Fruit fly (Drosophila melanogaster) whole organism, pupa: ENCODE measurements around the gene Polr2B.

Source experiments
- CG10348 ChIP-seq: fragments of 200-800 bp; sonication (Bioruptor generic); IDR thresholded peaks from 2 replicates; pipeline ENCODE4 v1.3.6; 2022; ENCODE audit warnings: missing biosample characterization, missing genetic modification characterization
- CG12605 ChIP-seq: fragments of 200-800 bp; sonication (Bioruptor generic); IDR thresholded peaks from 2 replicates; pipeline ENCODE4 v1.3.6; 2022; ENCODE audit warnings: missing biosample characterization, missing genetic modification characterization
- CG13204 ChIP-seq: fragments of 200-800 bp; sonication (Bioruptor generic); optimal IDR thresholded peaks from 2 replicates; lab custom pipeline; 2018; ENCODE audit warnings: missing biosample characterization, mild to moderate bottlenecking, missing genetic modification characterization, moderate library complexity
- CG14655 ChIP-seq: fragments of 200-800 bp; sonication (Bioruptor generic); optimal IDR thresholded peaks from 3 replicates; lab custom pipeline; 2017; ENCODE audit warnings: mild to moderate bottlenecking, missing biosample characterization, missing genetic modification reagents, missing genetic modification characterization
- CG15710 ChIP-seq: fragments of 200-800 bp; sonication (Bioruptor generic); optimal IDR thresholded peaks from 2 replicates; lab custom pipeline; 2018; ENCODE audit warnings: missing biosample characterization, mild to moderate bottlenecking, missing genetic modification characterization, moderate library complexity
- CG17806 ChIP-seq: fragments of 200-800 bp; sonication (Bioruptor generic); optimal IDR thresholded peaks from 2 replicates; lab custom pipeline; 2018; ENCODE audit warnings: missing biosample characterization, mild to moderate bottlenecking, missing genetic modification characterization, moderate library complexity
- CG32121 ChIP-seq: fragments of 200-800 bp; sonication (Bioruptor generic); IDR thresholded peaks from 2 replicates; pipeline ENCODE4 v1.3.6; 2022; ENCODE audit warnings: missing biosample characterization, missing genetic modification characterization
- CG34367 ChIP-seq: fragments of 200-800 bp; sonication (Bioruptor generic); optimal IDR thresholded peaks from 2 replicates; lab custom pipeline; 2018; ENCODE audit warnings: missing biosample characterization, mild to moderate bottlenecking, missing genetic modification characterization
- CG4496 ChIP-seq: fragments of 200-800 bp; sonication (Bioruptor generic); IDR thresholded peaks from 3 replicates; pipeline ENCODE4 v1.3.6; 2022; ENCODE audit warnings: missing biosample characterization, missing genetic modification characterization
- CG8159 ChIP-seq: fragments of 200-800 bp; sonication (Bioruptor generic); optimal IDR thresholded peaks from 3 replicates; lab custom pipeline; 2018; ENCODE audit warnings: missing biosample characterization, mild to moderate bottlenecking, missing genetic modification characterization, moderate library complexity
- CG8301 ChIP-seq: fragments of 200-800 bp; sonication (Bioruptor generic); optimal IDR thresholded peaks from 2 replicates; lab custom pipeline; 2018; ENCODE audit warnings: missing biosample characterization, mild to moderate bottlenecking, missing genetic modification characterization
- CG9948 ChIP-seq: fragments of 200-800 bp; sonication (Bioruptor generic); optimal IDR thresholded peaks from 2 replicates; lab custom pipeline; 2018; ENCODE audit warnings: missing biosample characterization, mild to moderate bottlenecking, missing genetic modification characterization, moderate library complexity
- D1 ChIP-seq: fragments of 200-800 bp; sonication (Bioruptor generic); optimal IDR thresholded peaks from 2 replicates; lab custom pipeline; 2018; ENCODE audit warnings: missing biosample characterization, mild to moderate bottlenecking, missing genetic modification characterization, moderate library complexity
- EcR ChIP-seq: fragments of 200-800 bp; sonication (Bioruptor generic); optimal IDR thresholded peaks from 3 replicates; lab custom pipeline; 2019; ENCODE audit warnings: missing biosample characterization, missing genetic modification characterization, mild to moderate bottlenecking, moderate library complexity, missing genetic modification reagents
- Ets98B ChIP-seq: fragments of 200-800 bp; sonication (Bioruptor generic); IDR thresholded peaks from 2 replicates; pipeline ENCODE4 v1.3.6; 2022; ENCODE audit warnings: missing biosample characterization, missing genetic modification characterization
- Pif1A ChIP-seq: fragments of 200-800 bp; sonication (Bioruptor generic); optimal IDR thresholded peaks from 3 replicates; lab custom pipeline; 2016; ENCODE audit warnings: missing biosample characterization, missing genetic modification characterization
- Pif1B ChIP-seq: fragments of 200-800 bp; sonication (Bioruptor generic); optimal IDR thresholded peaks from 3 replicates; lab custom pipeline; 2016; ENCODE audit warnings: missing biosample characterization, missing genetic modification characterization
- Snoo ChIP-seq: fragments of 200-800 bp; sonication (Bioruptor generic); optimal IDR thresholded peaks from 3 replicates; lab custom pipeline; 2017; ENCODE audit warnings: missing biosample characterization, mild to moderate bottlenecking, missing genetic modification characterization, inconsistent platforms
- fd96Ca ChIP-seq: fragments of 200-800 bp; sonication (Bioruptor generic); IDR thresholded peaks from 3 replicates; pipeline ENCODE4 v1.3.6; 2022; ENCODE audit warnings: missing biosample characterization, missing genetic modification characterization
- gl ChIP-seq: fragments of 200-800 bp; sonication (Bioruptor generic); optimal IDR thresholded peaks from 2 replicates; lab custom pipeline; 2018; ENCODE audit warnings: missing biosample characterization, mild to moderate bottlenecking, missing genetic modification characterization
- rn ChIP-seq: fragments of 200-800 bp; sonication (Bioruptor generic); IDR thresholded peaks from 2 replicates; pipeline ENCODE4 v1.3.6; 2022; ENCODE audit warnings: missing biosample characterization, missing genetic modification characterization

The Polr2B gene

DNA sequence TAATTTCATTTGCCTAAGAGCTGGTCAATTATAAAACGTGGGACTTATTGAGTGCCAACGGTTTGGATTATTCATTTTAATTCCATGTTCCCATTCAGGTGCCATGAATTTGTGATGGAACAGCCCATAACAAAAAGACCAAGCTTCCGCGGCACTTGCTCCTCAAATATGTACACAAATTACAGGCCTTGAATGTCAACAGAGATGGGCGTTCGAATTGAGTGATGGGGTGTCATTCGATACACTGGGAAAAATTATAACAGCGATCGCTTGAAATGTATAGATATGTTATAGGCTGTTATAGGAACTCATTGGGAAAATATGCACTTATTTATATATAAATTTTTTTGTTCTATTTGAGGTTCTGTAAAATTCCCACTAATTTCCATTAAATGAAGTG is 9.5 kb upstream of the Polr2B start:
- TF ChIP-seq CG10348 (GFP tag; lab: Robert Waterston, UW) (no peak), Snoo (tag; lab: Kevin White, UChicago) (no peak), Pif1A (GFP tag; lab: Kevin White, UChicago) (no peak), Ets98B (GFP tag; lab: Robert Waterston, UW) (no peak), D1 (no peak), CG8159 (tag; lab: Kevin White, UChicago) (no peak), CG32121 (no peak), CG14655 (no peak), rn (GFP tag; lab: Robert Waterston, UW) (no peak), Pif1B (GFP tag; lab: Kevin White, UChicago) (no peak), gl (tag; lab: Kevin White, UChicago) (no peak), CG34367 (no peak), CG17806 (tag; lab: Kevin White, UChicago) (no peak), CG8301 (no peak)

DNA sequence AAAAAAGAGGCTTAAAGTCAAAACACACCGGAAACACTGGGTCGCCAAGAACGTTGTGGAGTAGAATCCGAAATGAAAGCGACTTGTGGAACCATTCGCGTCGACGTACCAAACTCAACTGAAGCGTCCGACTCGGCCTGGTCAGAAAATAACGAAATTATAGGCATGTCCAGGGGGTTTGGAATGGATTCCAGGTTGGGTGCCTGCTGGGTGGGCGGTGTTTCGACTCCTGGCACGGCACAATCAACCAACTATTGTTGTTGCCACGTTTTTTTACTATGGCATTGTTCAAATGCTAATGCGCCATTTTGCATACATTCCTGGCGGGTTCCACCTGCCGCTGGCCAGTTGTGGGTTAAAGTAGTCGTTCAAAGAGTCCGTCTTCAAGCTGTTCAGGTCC is 7.2 kb upstream of the Polr2B start, which contains the start of gene Kif19A:
Gene Kif19A, minus strand, starts transcription at position 101 of the 400 bp plus-strand sequence.
- TF ChIP-seq gl (tag; lab: Kevin White, UChicago) (no peak), CG13204 (GFP tag; lab: Kevin White, UChicago) (no peak), CG15710 (tag; lab: Kevin White, UChicago) (no peak), CG8159 (tag; lab: Kevin White, UChicago) (no peak)

DNA sequence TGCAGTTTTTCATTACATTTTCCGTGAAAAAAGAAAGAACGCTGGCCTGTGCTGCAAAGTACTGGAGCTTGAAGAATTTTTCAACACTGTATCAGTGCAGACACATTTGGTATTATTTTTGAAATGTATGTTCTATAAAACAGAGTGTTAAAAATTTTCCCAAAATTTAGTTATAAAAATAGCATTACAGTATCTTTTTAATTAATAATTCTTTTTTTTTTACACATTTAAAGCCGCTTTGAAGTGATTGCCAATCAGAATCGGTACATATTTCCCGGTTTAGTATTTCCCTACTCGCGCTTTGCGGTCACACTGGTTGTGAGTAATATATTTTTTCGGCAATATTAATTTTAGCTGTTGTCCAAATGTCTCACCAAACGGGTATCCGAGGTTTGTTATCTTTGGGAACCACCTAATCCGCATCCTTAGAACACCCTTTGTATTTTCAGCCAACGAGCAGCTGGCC is 3.2 kb upstream of the Polr2B start, which contains the start of the genes Abi and twf:
Gene Abi, minus strand, starts transcription at position 74 of the 466 bp plus-strand sequence.
Gene twf, plus strand, starts transcription at position 308 of the 466 bp plus-strand sequence.
- TF ChIP-seq CG32121 (peak; percentile 30; the same call in 1 of the 2 replicates), CG17806 (tag; lab: Kevin White, UChicago) (peak; percentile 44), D1 (no peak), CG8159 (tag; lab: Kevin White, UChicago) (peak; percentile 45), CG4496 (peak; percentile 31; the same call in 1 of the 3 replicates), gl (tag; lab: Kevin White, UChicago) (no peak), CG9948 (peak; percentile 35), Ets98B (GFP tag; lab: Robert Waterston, UW) (peak; percentile 35; the same call in 1 of the 2 replicates), rn (GFP tag; lab: Robert Waterston, UW) (no peak), CG15710 (tag; lab: Kevin White, UChicago) (peak; percentile 47), CG34367 (peak; percentile 29)

DNA sequence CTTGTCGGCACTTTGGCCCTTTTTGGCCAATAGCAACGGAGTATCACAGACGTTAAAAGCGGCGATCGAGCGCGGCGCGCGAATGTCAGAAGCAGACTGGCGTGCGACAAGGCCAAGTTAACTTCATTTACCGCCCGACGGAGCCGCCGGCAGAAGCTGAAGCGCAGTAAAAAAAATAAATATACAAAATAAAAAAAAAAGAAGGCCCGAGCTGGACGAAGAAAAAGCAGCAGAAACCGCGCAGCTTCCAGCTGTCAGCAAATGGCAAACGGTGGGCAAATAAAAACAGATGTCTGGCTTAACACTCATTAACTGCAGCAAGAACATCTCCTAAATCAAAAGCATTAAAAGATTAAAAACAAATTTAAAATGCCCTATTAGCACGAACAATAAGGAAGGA is 6.4 kb downstream of the Polr2B start, which contains the start of gene CG14356:
Gene CG14356, minus strand, starts transcription at position 101 of the 400 bp plus-strand sequence.
- TF ChIP-seq Ets98B (GFP tag; lab: Robert Waterston, UW) (no peak), CG13204 (GFP tag; lab: Kevin White, UChicago) (no peak), CG12605 (GFP tag; lab: Robert Waterston, UW) (no peak), CG34367 (no peak), EcR (GFP tag; lab: Kevin White, UChicago) (no peak), Snoo (tag; lab: Kevin White, UChicago) (no peak), CG10348 (GFP tag; lab: Robert Waterston, UW) (no peak), fd96Ca (GFP tag; lab: Robert Waterston, UW) (no peak), CG14655 (no peak), CG4496 (no peak), CG8159 (tag; lab: Kevin White, UChicago) (no peak), D1 (no peak), CG17806 (tag; lab: Kevin White, UChicago) (no peak)

DNA sequence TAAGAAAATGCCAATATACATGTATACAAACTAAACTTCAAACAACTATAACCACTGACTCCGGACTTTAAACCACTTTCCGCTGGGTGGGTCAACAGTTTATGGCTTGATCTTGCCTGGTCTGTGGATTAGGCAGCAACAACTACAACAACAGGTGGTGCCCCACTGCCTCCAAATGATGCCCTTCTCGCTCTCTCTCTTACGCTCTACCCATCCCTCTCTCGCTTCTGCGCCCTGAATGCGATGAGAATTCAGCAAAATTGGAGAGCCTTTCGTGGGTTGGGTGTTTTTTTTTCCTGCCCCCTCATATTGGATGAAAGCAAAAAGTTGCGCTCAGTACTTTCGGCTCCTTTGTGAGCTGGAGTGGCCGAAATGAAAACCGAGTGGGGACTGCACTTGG is 15.3 kb downstream of the Polr2B start:
- no peak for TF ChIP-seq Snoo (tag; lab: Kevin White, UChicago)
- no peak for TF ChIP-seq CG15710 (tag; lab: Kevin White, UChicago)
- no peak for TF ChIP-seq CG17806 (tag; lab: Kevin White, UChicago)
- no peak for TF ChIP-seq CG8159 (tag; lab: Kevin White, UChicago)
- TF ChIP-seq D1 = no peak
- no peak for TF ChIP-seq CG34367
- TF ChIP-seq CG12605 (GFP tag; lab: Robert Waterston, UW) = peak; percentile 52; the same call in 1 of the 2 replicates
- no peak for TF ChIP-seq EcR (GFP tag; lab: Kevin White, UChicago)

DNA sequence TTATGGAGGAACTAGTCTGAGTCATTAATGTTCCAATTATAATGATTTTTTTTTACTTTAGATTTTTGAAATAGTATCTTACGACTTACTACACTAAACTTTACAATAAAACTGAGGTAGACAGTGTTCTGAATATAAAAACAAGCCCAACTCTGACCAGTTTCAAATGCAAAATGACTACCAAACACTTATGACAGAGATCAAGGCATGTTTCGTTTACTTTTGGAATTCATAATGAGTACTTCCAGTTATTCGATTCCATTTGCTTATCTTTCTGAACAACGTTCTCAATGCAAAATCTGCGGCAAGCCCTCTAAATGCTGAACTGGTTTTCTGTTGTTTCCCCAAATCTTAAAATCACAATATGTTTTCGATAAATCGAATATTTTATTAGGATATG is 26.2 kb downstream of the Polr2B start, which contains the start of gene CG14355:
Gene CG14355, minus strand, starts transcription at position 101 of the 400 bp plus-strand sequence.
- TF ChIP-seq gl (tag; lab: Kevin White, UChicago) (no peak), fd96Ca (GFP tag; lab: Robert Waterston, UW) (no peak), Ets98B (GFP tag; lab: Robert Waterston, UW) (no peak)

DNA sequence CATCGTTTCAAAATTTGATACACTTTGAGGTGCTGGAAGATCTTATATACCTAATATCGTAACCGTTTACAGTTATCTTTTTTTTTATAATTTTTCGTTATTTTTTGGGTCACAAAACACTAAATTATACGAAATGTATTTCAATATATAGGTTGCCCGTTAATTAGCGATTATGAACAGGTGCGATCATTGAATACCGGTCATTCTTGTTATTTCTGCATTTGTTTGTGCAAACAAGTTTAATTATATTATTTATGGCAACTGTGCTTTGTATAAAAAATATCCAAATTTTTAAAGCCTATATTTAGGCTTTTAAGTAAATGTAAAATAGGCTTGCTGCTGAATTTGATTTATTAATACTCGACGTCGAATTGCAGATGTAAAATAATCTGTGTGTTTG is 27.0 kb downstream of the Polr2B start, which contains the start of gene CG42500:
Gene CG42500, minus strand, starts transcription at position 101 of the 400 bp plus-strand sequence.
- TF ChIP-seq CG8159 (tag; lab: Kevin White, UChicago) = no peak
- no peak for TF ChIP-seq CG9948
- TF ChIP-seq gl (tag; lab: Kevin White, UChicago) = no peak
